Worm (Caenorhabditis elegans) whole organism, midembryonic: ENCODE results near the gene col-14.

Source experiments
- T22C8.4 ChIP-seq: fragments of 200-800 bp; sonication (Bioruptor generic); IDR thresholded peaks from 2 replicates; pipeline ENCODE4 v1.3.6; 2022; ENCODE audit warnings: missing genetic modification characterization, missing compliant biosample characterization
- cog-1 ChIP-seq: sonication (generic microtip); optimal IDR thresholded peaks from 2 replicates; lab custom pipeline; 2016; ENCODE audit warnings: missing genetic modification characterization, missing compliant biosample characterization
- flt-1 ChIP-seq: fragments of 200-800 bp; sonication (Bioruptor generic); IDR thresholded peaks from 2 replicates; pipeline ENCODE4 v1.3.6; 2022; ENCODE audit warnings: missing genetic modification characterization, missing compliant biosample characterization
- med-1 ChIP-seq: sonication (generic microtip); optimal IDR thresholded peaks from 2 replicates; lab custom pipeline; 2017; ENCODE audit warnings: missing genetic modification characterization, mild to moderate bottlenecking, missing compliant biosample characterization, antibody characterized with exemption, missing genetic modification reagents; ENCODE audit not compliant: insufficient read depth
- tab-1 ChIP-seq: fragments of 200-800 bp; sonication (Bioruptor generic); IDR thresholded peaks from 2 replicates; pipeline ENCODE4 v1.3.6; 2022; ENCODE audit warnings: missing genetic modification characterization, missing compliant biosample characterization

DNA sequence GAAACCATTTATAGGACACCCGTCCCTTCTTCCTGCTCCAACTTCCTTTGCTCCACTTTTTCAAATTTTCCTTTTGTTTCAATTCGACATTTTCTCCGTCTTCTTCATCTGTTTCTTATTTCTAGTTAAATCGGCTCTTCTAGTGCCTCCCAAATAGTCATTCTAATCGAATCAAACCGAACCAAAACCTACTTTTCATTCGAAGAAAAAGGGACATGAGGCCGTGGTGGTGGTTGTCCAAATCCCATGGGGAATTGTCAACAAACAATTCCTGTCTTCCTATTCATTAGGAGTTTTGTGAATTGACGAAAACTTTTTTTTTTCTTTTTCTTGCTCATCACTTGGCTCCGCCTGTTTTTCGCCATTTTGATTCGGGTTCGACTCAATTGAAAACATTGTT, 16.6 kb upstream of the col-14 start:
- TF ChIP-seq T22C8.4 (GFP tag; lab: Robert Waterston, UW) (no peak), flt-1 (GFP tag; lab: Robert Waterston, UW) (no peak), tab-1 (GFP tag; lab: Robert Waterston, UW) (no peak), cog-1 (no peak), med-1 (GFP tag; lab: Kevin White, UChicago) (no peak)
